Fruit fly (Drosophila melanogaster) whole organism, pupa: ENCODE results near the gene Cpr67Fa1.

Experiments used
- CG12605 ChIP-seq: fragments of 200-800 bp; sonication (Bioruptor generic); IDR thresholded peaks from 2 replicates; pipeline ENCODE4 v1.3.6; 2022; ENCODE audit warnings: missing biosample characterization, missing genetic modification characterization
- CG17806 ChIP-seq: fragments of 200-800 bp; sonication (Bioruptor generic); optimal IDR thresholded peaks from 2 replicates; lab custom pipeline; 2018; ENCODE audit warnings: missing biosample characterization, mild to moderate bottlenecking, missing genetic modification characterization, moderate library complexity
- CG32121 ChIP-seq: fragments of 200-800 bp; sonication (Bioruptor generic); IDR thresholded peaks from 2 replicates; pipeline ENCODE4 v1.3.6; 2022; ENCODE audit warnings: missing biosample characterization, missing genetic modification characterization
- CG8159 ChIP-seq: fragments of 200-800 bp; sonication (Bioruptor generic); optimal IDR thresholded peaks from 3 replicates; lab custom pipeline; 2018; ENCODE audit warnings: missing biosample characterization, mild to moderate bottlenecking, missing genetic modification characterization, moderate library complexity
- CG9948 ChIP-seq: fragments of 200-800 bp; sonication (Bioruptor generic); optimal IDR thresholded peaks from 2 replicates; lab custom pipeline; 2018; ENCODE audit warnings: missing biosample characterization, mild to moderate bottlenecking, missing genetic modification characterization, moderate library complexity
- EcR ChIP-seq: fragments of 200-800 bp; sonication (Bioruptor generic); optimal IDR thresholded peaks from 3 replicates; lab custom pipeline; 2019; ENCODE audit warnings: missing biosample characterization, missing genetic modification characterization, mild to moderate bottlenecking, moderate library complexity, missing genetic modification reagents
- Ets98B ChIP-seq: fragments of 200-800 bp; sonication (Bioruptor generic); IDR thresholded peaks from 2 replicates; pipeline ENCODE4 v1.3.6; 2022; ENCODE audit warnings: missing biosample characterization, missing genetic modification characterization
- Pif1A ChIP-seq: fragments of 200-800 bp; sonication (Bioruptor generic); optimal IDR thresholded peaks from 3 replicates; lab custom pipeline; 2016; ENCODE audit warnings: missing biosample characterization, missing genetic modification characterization
- gl ChIP-seq: fragments of 200-800 bp; sonication (Bioruptor generic); optimal IDR thresholded peaks from 2 replicates; lab custom pipeline; 2018; ENCODE audit warnings: missing biosample characterization, mild to moderate bottlenecking, missing genetic modification characterization
- rn ChIP-seq: fragments of 200-800 bp; sonication (Bioruptor generic); IDR thresholded peaks from 2 replicates; pipeline ENCODE4 v1.3.6; 2022; ENCODE audit warnings: missing biosample characterization, missing genetic modification characterization

- no peak for TF ChIP-seq CG9948 (tag; lab: Kevin White, UChicago)
- no peak for TF ChIP-seq Pif1A
- TF ChIP-seq CG32121 (GFP tag; lab: Robert Waterston, UW) = no peak
- TF ChIP-seq CG17806 = no peak
- no peak for TF ChIP-seq gl (tag; lab: Kevin White, UChicago)
- TF ChIP-seq EcR (GFP tag; lab: Kevin White, UChicago) = no peak
- TF ChIP-seq rn (GFP tag; lab: Robert Waterston, UW) = no peak
- TF ChIP-seq Ets98B = no peak
- TF ChIP-seq CG8159 (tag; lab: Kevin White, UChicago) = no peak
- no peak for TF ChIP-seq CG12605 (GFP tag; lab: Robert Waterston, UW)
These were observed 3.4 kb upstream of the Cpr67Fa1 start, which contains the start of gene OXA1L for dm6 chr3L:10886371-10886770.
